Worm (Caenorhabditis elegans) whole organism, L2 larva: ENCODE results near the gene C49C3.15.

Experiments used
- R02D3.7 ChIP-seq: fragments of 150-350 bp; optimal IDR thresholded peaks from 2 replicates; lab custom pipeline; 2014; ENCODE audit warnings: missing biosample characterization, missing genetic modification characterization
- ZK546.5 ChIP-seq: sonication (generic microtip); optimal IDR thresholded peaks from 2 replicates; lab custom pipeline; 2017; ENCODE audit warnings: missing biosample characterization, missing genetic modification characterization
- alr-1 ChIP-seq: fragments of 150-350 bp; optimal IDR thresholded peaks from 2 replicates; lab custom pipeline; 2014; ENCODE audit warnings: missing biosample characterization, missing genetic modification characterization
- ama-1 ChIP-seq: fragments of 150-350 bp; optimal IDR thresholded peaks from 2 replicates; lab custom pipeline; 2018; ENCODE audit warnings: inconsistent platforms
- ceh-82 ChIP-seq: fragments of 150-350 bp; optimal IDR thresholded peaks from 2 replicates; lab custom pipeline; 2014; ENCODE audit warnings: missing biosample characterization, missing genetic modification characterization
- gmeb-1 ChIP-seq: fragments of 150-350 bp; optimal IDR thresholded peaks from 2 replicates; lab custom pipeline; 2014; ENCODE audit warnings: missing biosample characterization, missing genetic modification characterization
- lin-13 ChIP-seq: fragments of 150-350 bp; optimal IDR thresholded peaks from 2 replicates; lab custom pipeline; 2014; ENCODE audit warnings: missing biosample characterization, missing genetic modification reagents, missing genetic modification characterization
- lin-39 ChIP-seq: fragments of 150-350 bp; optimal IDR thresholded peaks from 2 replicates; lab custom pipeline; 2014; ENCODE audit warnings: missing biosample characterization, missing genetic modification reagents, missing genetic modification characterization
- nhr-11 ChIP-seq: fragments of 150-350 bp; optimal IDR thresholded peaks from 2 replicates; lab custom pipeline; 2014; ENCODE audit warnings: missing biosample characterization, missing genetic modification characterization
- nhr-237 ChIP-seq: fragments of 150-350 bp; optimal IDR thresholded peaks from 2 replicates; lab custom pipeline; 2014; ENCODE audit warnings: missing biosample characterization, missing genetic modification characterization
- skn-1 ChIP-seq: sonication (generic microtip); optimal IDR thresholded peaks from 2 replicates; lab custom pipeline; 2017; ENCODE audit warnings: missing biosample characterization, missing genetic modification characterization
- unc-39 ChIP-seq: fragments of 150-350 bp; optimal IDR thresholded peaks from 2 replicates; lab custom pipeline; 2014; ENCODE audit warnings: missing biosample characterization, missing genetic modification characterization
- unc-62 ChIP-seq: fragments of 150-350 bp; optimal IDR thresholded peaks from 2 replicates; lab custom pipeline; 2014; ENCODE audit warnings: missing biosample characterization, missing genetic modification reagents, missing genetic modification characterization
- ztf-4 ChIP-seq: fragments of 150-350 bp; optimal IDR thresholded peaks from 2 replicates; lab custom pipeline; 2014; ENCODE audit warnings: missing biosample characterization, missing genetic modification characterization

- TF ChIP-seq alr-1 (tag; lab: Kevin White, UChicago) (no peak), unc-39 (no peak), gmeb-1 (tag; lab: Kevin White, UChicago) (no peak), skn-1 (tag; lab: Kevin White, UChicago) (no peak), ceh-82 (tag; lab: Kevin White, UChicago) (no peak), R02D3.7 (no peak), ZK546.5 (no peak), nhr-237 (tag; lab: Kevin White, UChicago) (no peak), nhr-11 (no peak), lin-39 (tag; lab: Kevin White, UChicago) (no peak), lin-13 (GFP tag; lab: Kevin White, UChicago) (peak; percentile 11), ama-1 (lab: Kevin White, UChicago) (no peak), ztf-4 (tag; lab: Kevin White, UChicago) (no peak), unc-62 (GFP tag; lab: Kevin White, UChicago) (no peak)
These were observed 46.1 kb downstream of the C49C3.15 start, which contains the start of the genes C30H6.9 and dlat-2 for ce11 chrIV:17380061-17380680.
